Worm (Caenorhabditis elegans) whole organism, young adult: ENCODE results near the gene Y7A5A.7.

ENCODE experiments used
- F22D6.2 ChIP-seq: sonication (generic microtip); optimal IDR thresholded peaks from 2 replicates; lab custom pipeline; 2016; ENCODE audit warnings: mild to moderate bottlenecking, missing genetic modification characterization, missing compliant biosample characterization
- F39B2.1 ChIP-seq: fragments of 200-800 bp; sonication (Bioruptor generic); IDR thresholded peaks from 2 replicates; pipeline ENCODE4 v1.3.6; 2022; ENCODE audit warnings: missing genetic modification reagents, missing genetic modification characterization, missing compliant biosample characterization
- Y53G8AR.9 ChIP-seq: fragments of 200-800 bp; sonication (Bioruptor generic); conservative IDR thresholded peaks from 2 replicates; pipeline ENCODE4 v1.3.6; 2022; ENCODE audit warnings: missing genetic modification reagents, missing genetic modification characterization, missing compliant biosample characterization
- dpff-1 ChIP-seq: sonication (generic microtip); optimal IDR thresholded peaks from 2 replicates; lab custom pipeline; 2017; ENCODE audit warnings: mild to moderate bottlenecking, missing genetic modification characterization, missing compliant biosample characterization
- him-1 ChIP-seq: sonication (generic microtip); optimal IDR thresholded peaks from 2 replicates; lab custom pipeline; 2016; ENCODE audit warnings: missing genotype, missing genetic modification reagents, missing genetic modification characterization, missing compliant biosample characterization
- lsy-27 ChIP-seq: sonication (generic microtip); optimal IDR thresholded peaks from 2 replicates; lab custom pipeline; 2017; ENCODE audit warnings: missing genetic modification characterization, mild to moderate bottlenecking, missing compliant biosample characterization, antibody characterized with exemption, missing genotype, borderline replicate concordance; ENCODE audit not compliant: insufficient read depth
- nfya-1 ChIP-seq: sonication (generic microtip); optimal IDR thresholded peaks from 2 replicates; lab custom pipeline; 2017; ENCODE audit warnings: antibody characterized with exemption, missing compliant biosample characterization, missing genetic modification characterization, borderline replicate concordance; ENCODE audit not compliant: insufficient read depth
- tlf-1 ChIP-seq: fragments of 200-800 bp; sonication (Bioruptor generic); optimal IDR thresholded peaks from 2 replicates; lab custom pipeline; 2018; ENCODE audit warnings: mild to moderate bottlenecking, missing genetic modification characterization, missing compliant biosample characterization
- ztf-3 ChIP-seq: fragments of 200-800 bp; sonication (Bioruptor generic); optimal IDR thresholded peaks from 2 replicates; lab custom pipeline; 2018; ENCODE audit warnings: mild to moderate bottlenecking, missing genetic modification characterization, missing compliant biosample characterization

DNA sequence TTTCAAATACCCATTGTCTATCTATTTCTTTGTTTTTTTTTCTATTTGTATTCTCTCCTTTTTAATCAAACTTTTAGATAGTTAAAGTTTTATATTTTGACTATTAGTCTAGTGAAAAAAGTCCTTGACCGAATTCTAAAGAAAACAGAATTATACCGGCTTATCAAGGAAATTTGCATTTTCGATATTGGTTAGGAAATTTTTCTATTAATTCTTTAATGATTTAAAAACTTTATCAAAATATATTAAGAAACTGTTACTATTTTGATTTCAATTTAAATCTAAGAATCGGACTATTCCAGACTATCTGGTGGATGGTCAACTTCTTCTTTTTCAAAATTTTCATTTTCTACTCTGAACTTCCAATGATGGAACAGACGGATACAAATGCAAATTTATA, 24.1 kb upstream of the Y7A5A.7 start, which contains the start of gene Y7A5A.20:
- TF ChIP-seq F39B2.1 = no peak
- no peak for TF ChIP-seq lsy-27
- TF ChIP-seq dpff-1 (tag; lab: Kevin White, UChicago) = no peak
- no peak for TF ChIP-seq tlf-1 (GFP tag; lab: Kevin White, UChicago)
- TF ChIP-seq Y53G8AR.9 = no peak
- TF ChIP-seq F22D6.2 (tag; lab: Kevin White, UChicago) = no peak
- no peak for TF ChIP-seq nfya-1 (tag; lab: Kevin White, UChicago)
- no peak for TF ChIP-seq ztf-3
- TF ChIP-seq him-1 (tag; lab: Kevin White, UChicago) = no peak
